Fruit fly (Drosophila melanogaster) whole organism, adult: Measurements from ENCODE around the gene wg.

Experiments
- CG11617 ChIP-seq: fragments of 200-800 bp; sonication (Bioruptor generic); optimal IDR thresholded peaks from 2 replicates; lab custom pipeline; 2017; ENCODE audit warnings: mild to moderate bottlenecking, missing biosample characterization, missing genetic modification reagents, missing genetic modification characterization
- CG14711 ChIP-seq: fragments of 200-800 bp; sonication (Bioruptor generic); optimal IDR thresholded peaks from 2 replicates; lab custom pipeline; 2018; ENCODE audit warnings: missing biosample characterization, mild to moderate bottlenecking, missing genetic modification characterization, moderate library complexity
- CG33017 ChIP-seq: fragments of 200-800 bp; sonication (Bioruptor generic); optimal IDR thresholded peaks from 2 replicates; lab custom pipeline; 2018; ENCODE audit warnings: missing biosample characterization, mild to moderate bottlenecking, missing genetic modification characterization, moderate library complexity
- Clk ChIP-seq: fragments of 200-800 bp; sonication (Bioruptor generic); optimal IDR thresholded peaks from 2 replicates; lab custom pipeline; 2017; ENCODE audit warnings: missing biosample characterization, missing genetic modification characterization
- cic ChIP-seq: fragments of 200-800 bp; sonication (Bioruptor generic); optimal IDR thresholded peaks from 2 replicates; lab custom pipeline; 2017; ENCODE audit warnings: missing biosample characterization, mild to moderate bottlenecking, missing genetic modification characterization, moderate library complexity
- cnc ChIP-seq, 2 experiments: fragments of >200 bp; optimal IDR thresholded peaks; 2 replicates each; lab custom pipeline; 2017

- TF ChIP-seq Clk (GFP tag; lab: Kevin White, UChicago) (no peak), cnc (optimal IDR thresholded peaks at IDR 0.05; lab: Kevin White, UChicago) (no peak), CG11617 (no peak), CG33017 (tag; lab: Kevin White, UChicago) (no peak), CG14711 (tag; lab: Kevin White, UChicago) (no peak), cic (no peak)
Observed at dm6 chr2L:7284791-7285190, 22.2 kb upstream of the wg start.
